Worm (Caenorhabditis elegans) whole organism, midembryonic: ENCODE results near the gene F33H1.4.

Source experiments
- T22C8.4 ChIP-seq: fragments of 200-800 bp; sonication (Bioruptor generic); IDR thresholded peaks from 2 replicates; pipeline ENCODE4 v1.3.6; 2022; ENCODE audit warnings: missing genetic modification characterization, missing compliant biosample characterization
- flt-1 ChIP-seq: fragments of 200-800 bp; sonication (Bioruptor generic); IDR thresholded peaks from 2 replicates; pipeline ENCODE4 v1.3.6; 2022; ENCODE audit warnings: missing genetic modification characterization, missing compliant biosample characterization
- klf-2 ChIP-seq: fragments of 200-800 bp; sonication (Bioruptor generic); conservative IDR thresholded peaks from 2 replicates; pipeline ENCODE4 v1.3.6; 2022; ENCODE audit warnings: missing genetic modification reagents, missing genetic modification characterization, missing compliant biosample characterization
- tab-1 ChIP-seq: fragments of 200-800 bp; sonication (Bioruptor generic); IDR thresholded peaks from 2 replicates; pipeline ENCODE4 v1.3.6; 2022; ENCODE audit warnings: missing genetic modification characterization, missing compliant biosample characterization
- ztf-29 ChIP-seq: fragments of 200-800 bp; sonication (Bioruptor generic); IDR thresholded peaks from 2 replicates; pipeline ENCODE4 v1.3.6; 2022; ENCODE audit warnings: missing genetic modification reagents, missing genetic modification characterization, missing compliant biosample characterization

ce11 chrII:10144092-10144491, 30.4 kb upstream of the F33H1.4 start, which contains the start of gene F27E5.3:
- TF ChIP-seq flt-1 (GFP tag; lab: Robert Waterston, UW) (no peak), T22C8.4 (GFP tag; lab: Robert Waterston, UW) (no peak), klf-2 (GFP tag; lab: Robert Waterston, UW) (no peak), ztf-29 (no peak), tab-1 (no peak)
